Worm (Caenorhabditis elegans) whole organism, L4 larva: ENCODE data around the gene patr-1.

ENCODE experiments used
- D1046.2 ChIP-seq: fragments of 200-800 bp; sonication (Bioruptor generic); IDR thresholded peaks from 2 replicates; pipeline ENCODE4 v1.3.6; 2022; ENCODE audit warnings: missing genetic modification characterization, missing compliant biosample characterization
- F26F4.8 ChIP-seq: fragments of 200-800 bp; sonication (Bioruptor generic); conservative IDR thresholded peaks from 2 replicates; pipeline ENCODE4 v1.3.6; 2022; ENCODE audit warnings: missing genetic modification characterization, missing compliant biosample characterization
- F37D6.2 ChIP-seq: sonication (generic microtip); optimal IDR thresholded peaks from 2 replicates; lab custom pipeline; 2016; ENCODE audit warnings: mild to moderate bottlenecking, missing genetic modification characterization, missing compliant biosample characterization
- F44E2.7 ChIP-seq: fragments of 200-800 bp; sonication (Bioruptor generic); IDR thresholded peaks from 2 replicates; pipeline ENCODE4 v2.1.2; 2022; ENCODE audit warnings: missing genetic modification characterization, missing compliant biosample characterization
- F49E8.2 ChIP-seq: sonication (generic microtip); optimal IDR thresholded peaks from 2 replicates; lab custom pipeline; 2016; ENCODE audit warnings: missing compliant biosample characterization, mild to moderate bottlenecking, missing genetic modification characterization, borderline replicate concordance
- T20F7.1 ChIP-seq: fragments of 200-800 bp; sonication (Bioruptor generic); optimal IDR thresholded peaks from 2 replicates; lab custom pipeline; 2018; ENCODE audit warnings: mild to moderate bottlenecking, missing genetic modification characterization, missing compliant biosample characterization
- T26A8.4 ChIP-seq: fragments of 200-800 bp; sonication (Bioruptor generic); IDR thresholded peaks from 2 replicates; pipeline ENCODE4 v1.3.6; 2022; ENCODE audit warnings: missing genetic modification characterization, missing compliant biosample characterization
- Y48G9A.11 ChIP-seq: fragments of 200-800 bp; sonication (Bioruptor generic); IDR thresholded peaks from 2 replicates; pipeline ENCODE4 v1.3.6; 2022; ENCODE audit warnings: missing genetic modification reagents, missing genetic modification characterization, missing compliant biosample characterization
- Y5F2A.4 ChIP-seq: fragments of 200-800 bp; sonication (Bioruptor generic); optimal IDR thresholded peaks from 2 replicates; lab custom pipeline; 2018; ENCODE audit warnings: mild to moderate bottlenecking, missing genetic modification characterization, missing compliant biosample characterization
- ZK546.5 ChIP-seq, 2 experiments: sonication (generic microtip); optimal IDR thresholded peaks; 2 replicates each; lab custom pipeline; 2017; ENCODE audit warnings: missing biosample characterization in 2 of 2, missing genetic modification characterization in 2 of 2
- aha-1 ChIP-seq: fragments of 150-350 bp; peaks from one replicate; lab custom pipeline; 2014; ENCODE audit warnings: missing biosample characterization, missing genetic modification characterization
- arid-1 ChIP-seq: fragments of 200-800 bp; sonication (Bioruptor generic); conservative IDR thresholded peaks from 2 replicates; pipeline ENCODE4 v1.3.6; 2022; ENCODE audit warnings: missing genetic modification reagents, missing genetic modification characterization, missing compliant biosample characterization
- attf-4 ChIP-seq: sonication (generic microtip); optimal IDR thresholded peaks from 3 replicates; lab custom pipeline; 2017; ENCODE audit warnings: missing biosample characterization, missing genetic modification characterization
- ceh-32 ChIP-seq: sonication (generic microtip); optimal IDR thresholded peaks from 2 replicates; lab custom pipeline; 2016; ENCODE audit warnings: mild to moderate bottlenecking, missing genetic modification characterization, missing compliant biosample characterization; ENCODE audit not compliant: poor library complexity
- ces-1 ChIP-seq: fragments of 150-350 bp; sonication (generic microtip); optimal IDR thresholded peaks from 4 replicates; lab custom pipeline; 2014; ENCODE audit warnings: missing biosample characterization, missing genetic modification reagents, missing genetic modification characterization
- cey-2 ChIP-seq: sonication (generic microtip); optimal IDR thresholded peaks from 3 replicates; lab custom pipeline; 2017; ENCODE audit warnings: missing genetic modification characterization, mild to moderate bottlenecking, missing compliant biosample characterization, antibody characterized with exemption, borderline replicate concordance; ENCODE audit not compliant: insufficient read depth
- ctbp-1 ChIP-seq: fragments of 200-800 bp; sonication (Bioruptor generic); IDR thresholded peaks from 2 replicates; pipeline ENCODE4 v1.3.6; 2022; ENCODE audit warnings: missing genetic modification reagents, missing genetic modification characterization, missing compliant biosample characterization
- daf-16 ChIP-seq, 3 experiments: sonication (generic microtip); optimal IDR thresholded peaks; 2 replicates each; lab custom pipeline; 2016 to 2017; ENCODE audit warnings: missing genetic modification characterization in 3 of 3, missing genetic modification reagents in 3 of 3, mild to moderate bottlenecking in 2 of 3, missing compliant biosample characterization in 2 of 3, missing biosample characterization in 1 of 3, moderate library complexity in 1 of 3
- dmd-6 ChIP-seq: fragments of 200-800 bp; sonication (Bioruptor generic); IDR thresholded peaks from 2 replicates; pipeline ENCODE4 v1.3.6; 2022; ENCODE audit warnings: missing genetic modification reagents, missing genetic modification characterization, missing compliant biosample characterization
- dpl-1 ChIP-seq: fragments of 150-350 bp; optimal IDR thresholded peaks from 2 replicates; lab custom pipeline; 2014; ENCODE audit warnings: missing biosample characterization, missing genetic modification reagents, missing genetic modification characterization
- duxl-1 ChIP-seq: sonication (generic microtip); optimal IDR thresholded peaks from 2 replicates; lab custom pipeline; 2016; ENCODE audit warnings: mild to moderate bottlenecking, missing genetic modification characterization, moderate library complexity, missing compliant biosample characterization; ENCODE audit not compliant: poor library complexity
- fkh-10 ChIP-seq: fragments of 150-350 bp; optimal IDR thresholded peaks from 2 replicates; lab custom pipeline; 2014; ENCODE audit warnings: missing biosample characterization, missing genetic modification reagents, missing genetic modification characterization
- gei-8 ChIP-seq: fragments of 200-800 bp; sonication (Bioruptor generic); optimal IDR thresholded peaks from 2 replicates; lab custom pipeline; 2018; ENCODE audit warnings: mild to moderate bottlenecking, missing genetic modification characterization, missing compliant biosample characterization
- hlh-11 ChIP-seq: fragments of 200-800 bp; sonication (Bioruptor generic); optimal IDR thresholded peaks from 2 replicates; lab custom pipeline; 2018; ENCODE audit warnings: mild to moderate bottlenecking, missing genetic modification characterization, missing compliant biosample characterization
- lim-7 ChIP-seq: fragments of 200-800 bp; sonication (Bioruptor generic); IDR thresholded peaks from 2 replicates; pipeline ENCODE4 v1.3.6; 2022; ENCODE audit warnings: missing genetic modification characterization, missing compliant biosample characterization
- lin-1 ChIP-seq: fragments of 200-800 bp; sonication (Bioruptor generic); IDR thresholded peaks from 2 replicates; pipeline ENCODE4 v1.3.6; 2022; ENCODE audit warnings: missing genetic modification reagents, missing genetic modification characterization, missing compliant biosample characterization
- lin-29 ChIP-seq: fragments of 200-800 bp; sonication (Bioruptor generic); IDR thresholded peaks from 2 replicates; pipeline ENCODE4 v1.3.6; 2022; ENCODE audit warnings: missing genetic modification reagents, missing genetic modification characterization, missing compliant biosample characterization
- lin-38 ChIP-seq: fragments of 200-800 bp; sonication (Bioruptor generic); IDR thresholded peaks from 2 replicates; pipeline ENCODE4 v1.3.6; 2022; ENCODE audit warnings: missing genetic modification reagents, missing genetic modification characterization, missing compliant biosample characterization
- lin-39 ChIP-seq: fragments of 150-350 bp; optimal IDR thresholded peaks from 2 replicates; lab custom pipeline; 2014; ENCODE audit warnings: missing biosample characterization, missing genetic modification reagents, missing genetic modification characterization
- lsy-2 ChIP-seq, 2 experiments: fragments of 150-350 bp in 1 of 2; sonication (generic microtip) in 1 of 2; optimal IDR thresholded peaks; 2 replicates each; lab custom pipeline; 2014 to 2017; ENCODE audit warnings: missing biosample characterization in 2 of 2, missing genetic modification characterization in 2 of 2
- mdl-1 ChIP-seq, 2 experiments: fragments of 150-350 bp in 1 of 2; sonication (generic microtip) in 1 of 2; optimal IDR thresholded peaks; 2 replicates each; lab custom pipeline; 2014 to 2017; ENCODE audit warnings: missing biosample characterization in 2 of 2, missing genetic modification characterization in 2 of 2
- mdt-29 ChIP-seq: fragments of 200-800 bp; sonication (Bioruptor generic); IDR thresholded peaks from 2 replicates; pipeline ENCODE4 v1.3.6; 2022; ENCODE audit warnings: missing genetic modification reagents, missing genetic modification characterization, missing compliant biosample characterization
- mep-1 ChIP-seq: fragments of 150-350 bp; sonication (generic microtip); optimal IDR thresholded peaks from 3 replicates; lab custom pipeline; 2014; ENCODE audit warnings: missing biosample characterization, missing genetic modification characterization
- nhr-42 ChIP-seq: fragments of 200-800 bp; sonication (Bioruptor generic); IDR thresholded peaks from 2 replicates; pipeline ENCODE4 v1.3.6; 2022; ENCODE audit warnings: missing genetic modification characterization, missing compliant biosample characterization
- nhr-6 ChIP-seq: fragments of 150-350 bp; optimal IDR thresholded peaks from 2 replicates; lab custom pipeline; 2014; ENCODE audit warnings: missing biosample characterization, missing genetic modification characterization
- nhr-76 ChIP-seq: fragments of 150-350 bp; optimal IDR thresholded peaks from 2 replicates; lab custom pipeline; 2014; ENCODE audit warnings: missing biosample characterization, missing genetic modification characterization
- pha-4 ChIP-seq, 2 experiments: fragments of 150-350 bp in 1 of 2; fragments of 200-800 bp in 1 of 2; sonication (Bioruptor generic) in 1 of 2; IDR thresholded peaks in 1 of 2; optimal IDR thresholded peaks in 1 of 2; 2 replicates each; pipeline versions ENCODE4 v1.3.6 to Lab custom; 2014 to 2022; ENCODE audit warnings: missing genetic modification characterization in 2 of 2, missing genetic modification reagents in 2 of 2, missing biosample characterization in 1 of 2, missing compliant biosample characterization in 1 of 2
- php-3 ChIP-seq: fragments of 200-800 bp; sonication (Bioruptor generic); IDR thresholded peaks from 2 replicates; pipeline ENCODE4 v1.3.6; 2022; ENCODE audit warnings: missing genetic modification reagents, missing genetic modification characterization, missing compliant biosample characterization
- pqm-1 ChIP-seq: sonication (generic microtip); optimal IDR thresholded peaks from 2 replicates; lab custom pipeline; 2017; ENCODE audit warnings: missing biosample characterization, missing genetic modification characterization
- set-16 ChIP-seq: fragments of 200-800 bp; sonication (Bioruptor generic); IDR thresholded peaks from 2 replicates; pipeline ENCODE4 v1.3.6; 2022; ENCODE audit warnings: missing genetic modification reagents, missing genetic modification characterization, missing compliant biosample characterization
- skn-1 ChIP-seq: fragments of 150-350 bp; optimal IDR thresholded peaks from 2 replicates; lab custom pipeline; 2014; ENCODE audit warnings: missing biosample characterization, missing genetic modification characterization
- snpc-4 ChIP-seq: fragments of 150-350 bp; optimal IDR thresholded peaks from 2 replicates; lab custom pipeline; 2014; ENCODE audit warnings: missing biosample characterization, missing genetic modification characterization
- tra-1 ChIP-seq: fragments of 200-800 bp; sonication (Bioruptor generic); IDR thresholded peaks from 2 replicates; pipeline ENCODE4 v1.3.6; 2022; ENCODE audit warnings: missing genetic modification reagents, missing genetic modification characterization, missing compliant biosample characterization
- unc-130 ChIP-seq: sonication (generic microtip); optimal IDR thresholded peaks from 2 replicates; lab custom pipeline; 2016; ENCODE audit warnings: missing genetic modification reagents, missing genetic modification characterization, missing compliant biosample characterization
- unc-39 ChIP-seq: sonication (generic microtip); optimal IDR thresholded peaks from 2 replicates; lab custom pipeline; 2017; ENCODE audit warnings: missing biosample characterization, missing genetic modification characterization
- vab-7 ChIP-seq: fragments of 200-800 bp; sonication (Bioruptor generic); IDR thresholded peaks from 2 replicates; pipeline ENCODE4 v1.3.6; 2022; ENCODE audit warnings: missing genetic modification reagents, missing genetic modification characterization, missing compliant biosample characterization
- zfp-2 ChIP-seq: sonication (generic microtip); optimal IDR thresholded peaks from 2 replicates; lab custom pipeline; 2016; ENCODE audit warnings: mild to moderate bottlenecking, missing genetic modification characterization, missing compliant biosample characterization
- zip-11 ChIP-seq: fragments of 200-800 bp; sonication (Bioruptor generic); IDR thresholded peaks from 2 replicates; pipeline ENCODE4 v1.3.6; 2022; ENCODE audit warnings: missing genetic modification characterization, missing compliant biosample characterization
- ztf-11 ChIP-seq: fragments of 150-350 bp; optimal IDR thresholded peaks from 2 replicates; lab custom pipeline; 2014; ENCODE audit warnings: missing biosample characterization, missing genetic modification characterization
- ztf-7 ChIP-seq: fragments of 150-350 bp; optimal IDR thresholded peaks from 2 replicates; lab custom pipeline; 2014; ENCODE audit warnings: missing biosample characterization, missing genetic modification characterization

Gene patr-1

ce11 chrII:11777893-11778480 is at the start of gene patr-1, which contains the start of gene dna-2 (continued):
- TF ChIP-seq lsy-2 (tag; optimal IDR thresholded peaks at IDR 0.05; lab: Kevin White, UChicago) (peak in 1 of 2 experiments; percentile 86), T26A8.4 (no peak), zfp-2 (tag; lab: Kevin White, UChicago) (no peak), unc-130 (GFP tag; lab: Kevin White, UChicago) (peak; percentile 37), lin-1 (GFP tag; lab: Robert Waterston, UW) (no peak), lin-38 (GFP tag; lab: Robert Waterston, UW) (peak; percentile 65), F26F4.8 (GFP tag; lab: Robert Waterston, UW) (no peak), nhr-6 (tag; lab: Kevin White, UChicago) (peak; percentile 70), php-3 (GFP tag; lab: Robert Waterston, UW) (no peak), mep-1 (tag; lab: Kevin White, UChicago) (peak; percentile 55), hlh-11 (tag; lab: Kevin White, UChicago) (peak; percentile 59), ces-1 (GFP tag; lab: Kevin White, UChicago) (no peak), pqm-1 (tag; lab: Kevin White, UChicago) (no peak), mdt-29 (GFP tag; lab: Robert Waterston, UW) (no peak), F37D6.2 (tag; lab: Kevin White, UChicago) (no peak), T20F7.1 (GFP tag; lab: Kevin White, UChicago) (no peak), lim-7 (GFP tag; lab: Robert Waterston, UW) (no peak), Y48G9A.11 (GFP tag; lab: Robert Waterston, UW) (no peak), set-16 (GFP tag; lab: Robert Waterston, UW) (0 out of 2 replicates have a peak, but pooled peaks have one; percentile 6), F49E8.2 (tag; lab: Kevin White, UChicago) (no peak), dmd-6 (GFP tag; lab: Robert Waterston, UW) (no peak), lin-39 (tag; lab: Kevin White, UChicago) (no peak), nhr-76 (tag; lab: Kevin White, UChicago) (no peak), zip-11 (GFP tag; lab: Robert Waterston, UW) (no peak), duxl-1 (no peak), ceh-32 (tag; lab: Kevin White, UChicago) (no peak), attf-4 (no peak), snpc-4 (no peak), ZK546.5 (tag; optimal IDR thresholded peaks at IDR 0.05; lab: Kevin White, UChicago) (no peak), aha-1 (peak; percentile 98), lin-29 (GFP tag; lab: Robert Waterston, UW) (no peak), tra-1 (GFP tag; lab: Robert Waterston, UW) (no peak), vab-7 (GFP tag; lab: Robert Waterston, UW) (no peak), F44E2.7 (no peak), unc-39 (no peak), Y5F2A.4 (GFP tag; lab: Kevin White, UChicago) (no peak), D1046.2 (GFP tag; lab: Robert Waterston, UW) (no peak), gei-8 (GFP tag; lab: Kevin White, UChicago) (no peak), ztf-11 (tag; lab: Kevin White, UChicago) (no peak), mdl-1 (tag; optimal IDR thresholded peaks at IDR 0.05; lab: Kevin White, UChicago) (peak; percentile 23 to 65), daf-16 (GFP tag; optimal IDR thresholded peaks at IDR 0.05; lab: Kevin White, UChicago) (no peak), daf-16 (tag; optimal IDR thresholded peaks at IDR 0.05; lab: Kevin White, UChicago) (no peak), fkh-10 (GFP tag; lab: Kevin White, UChicago) (no peak), nhr-42 (GFP tag; lab: Robert Waterston, UW) (peak; percentile 19; the same call in 1 of the 2 replicates), skn-1 (tag; lab: Kevin White, UChicago) (no peak), pha-4 (GFP tag; IDR thresholded peaks at IDR 0.05; lab: Robert Waterston, UW) (no peak), pha-4 (tag; optimal IDR thresholded peaks at IDR 0.05; lab: Kevin White, UChicago) (no peak), ztf-7 (tag; lab: Kevin White, UChicago) (no peak), ctbp-1 (GFP tag; lab: Robert Waterston, UW) (no peak), cey-2 (tag; lab: Kevin White, UChicago) (no peak), arid-1 (no peak), dpl-1 (GFP tag; lab: Kevin White, UChicago) (peak; percentile 85)
